Fruit fly (Drosophila melanogaster): ENCODE results near the gene Ada1-2.

Ada1-2 gene

dm6 chr2L:12004211-12004979 lies 11.7 kb downstream of the Ada1-2 start (continued):
- TF ChIP-seq CG11902 (GFP tag; optimal IDR thresholded peaks at IDR 0.05) (no peak), ss (GFP tag; optimal IDR thresholded peaks at IDR 0.05) (peak in 1 of 2 experiments; percentile 55), fd59A (GFP tag; optimal IDR thresholded peaks at IDR 0.05) (peak; percentile 38), Eip78C (GFP tag) (peak; percentile 30), CG8319 (GFP tag; optimal IDR thresholded peaks at IDR 0.05) (no peak), CG11294 (GFP tag; IDR thresholded peaks at IDR 0.05) (no peak), Hr39 (GFP tag; optimal IDR thresholded peaks at IDR 0.05) (no peak), CG7368 (GFP tag; optimal IDR thresholded peaks at IDR 0.05) (no peak), CG32006 (GFP tag; optimal IDR thresholded peaks at IDR 0.05) (peak; percentile 13), vri (GFP tag; optimal IDR thresholded peaks at IDR 0.05) (no peak), CG6163 (GFP tag; IDR thresholded peaks at IDR 0.05) (no peak), eg (GFP tag; IDR thresholded peaks at IDR 0.05) (no peak), achi (GFP tag; optimal IDR thresholded peaks at IDR 0.05) (no peak), topi (GFP tag; optimal IDR thresholded peaks at IDR 0.05) (no peak), CG16779 (tag; optimal IDR thresholded peaks at IDR 0.05) (no peak), Sox15 (GFP tag; optimal IDR thresholded peaks at IDR 0.05) (no peak), pdm3 (GFP tag; optimal IDR thresholded peaks at IDR 0.05) (peak; percentile 22), CG11762 (GFP tag; optimal IDR thresholded peaks at IDR 0.05; ENCODE audit: insufficient read depth) (no peak), lz (GFP tag; optimal IDR thresholded peaks at IDR 0.05) (no peak), Sox102F (GFP tag; optimal IDR thresholded peaks at IDR 0.05) (no peak), CG6808 (GFP tag; optimal IDR thresholded peaks at IDR 0.05) (peak; percentile 32), CG34406 (GFP tag; optimal IDR thresholded peaks at IDR 0.05) (no peak), net (GFP tag; optimal IDR thresholded peaks at IDR 0.05) (peak; percentile 18), Blimp-1 (GFP tag; optimal IDR thresholded peaks at IDR 0.05) (no peak), CG15336 (GFP tag; IDR thresholded peaks at IDR 0.05) (no peak)

- TF ChIP-seq Hr38 (GFP tag; optimal IDR thresholded peaks at IDR 0.05) (no peak), Gug (GFP tag; IDR thresholded peaks at IDR 0.05) (no peak), CG6854 (GFP tag; optimal IDR thresholded peaks at IDR 0.05) (peak; percentile 55), svp (GFP tag) (peak; percentile 93), salr (GFP tag; optimal IDR thresholded peaks at IDR 0.05) (no peak), dsx (GFP tag; optimal IDR thresholded peaks at IDR 0.05; ENCODE audit: poor library complexity, severe bottlenecking) (peak; percentile 80), CG8319 (GFP tag; optimal IDR thresholded peaks at IDR 0.05) (no peak), CG1621 (tag; optimal IDR thresholded peaks at IDR 0.05) (peak; percentile 75), Blimp-1 (GFP tag; optimal IDR thresholded peaks at IDR 0.05) (peak; percentile 81), CG6276 (GFP tag; optimal IDR thresholded peaks at IDR 0.05) (peak; percentile 14), Eip78C (GFP tag) (peak; percentile 56)
Observed at dm6 chr2L:12005436-12006396, 13.0 kb downstream of the Ada1-2 start.

dm6 chr2L:12006397-12007330 lies 14.0 kb downstream of the Ada1-2 start:
- TF ChIP-seq salr (GFP tag; optimal IDR thresholded peaks at IDR 0.05) (peak; percentile 24 to 94), dsx (GFP tag; optimal IDR thresholded peaks at IDR 0.05; ENCODE audit: poor library complexity, severe bottlenecking) (peak; percentile 80), Sox102F (GFP tag; optimal IDR thresholded peaks at IDR 0.05) (peak; percentile 52), fd59A (GFP tag; optimal IDR thresholded peaks at IDR 0.05) (peak; percentile 81), net (GFP tag; optimal IDR thresholded peaks at IDR 0.05) (peak; percentile 82), eg (GFP tag; IDR thresholded peaks at IDR 0.05) (no peak), vri (GFP tag; optimal IDR thresholded peaks at IDR 0.05) (no peak), CG15336 (GFP tag; IDR thresholded peaks at IDR 0.05) (no peak), ss (GFP tag; optimal IDR thresholded peaks at IDR 0.05) (peak; percentile 91 to 96), Gug (GFP tag; IDR thresholded peaks at IDR 0.05) (no peak), CG10631 (GFP tag; optimal IDR thresholded peaks at IDR 0.05) (peak; percentile 93), CG11902 (GFP tag; optimal IDR thresholded peaks at IDR 0.05) (peak; percentile 87), Smox (GFP tag; optimal IDR thresholded peaks at IDR 0.05) (peak; percentile 72), CG6792 (GFP tag; optimal IDR thresholded peaks at IDR 0.05) (peak; percentile 85), CG32006 (GFP tag; optimal IDR thresholded peaks at IDR 0.05) (peak; percentile 93), Lpt (GFP tag; optimal IDR thresholded peaks at IDR 0.05) (peak; percentile 76), CG6163 (GFP tag; IDR thresholded peaks at IDR 0.05) (no peak), Eip75B (GFP tag; optimal IDR thresholded peaks at IDR 0.05) (peak; percentile 90), CG11294 (GFP tag; IDR thresholded peaks at IDR 0.05) (no peak), Hr4 (GFP tag; optimal IDR thresholded peaks at IDR 0.05) (peak; percentile 69), acj6 (GFP tag; optimal IDR thresholded peaks at IDR 0.05) (peak; percentile 88), Sox14 (GFP tag; optimal IDR thresholded peaks at IDR 0.05) (peak; percentile 59)
